Worm (Caenorhabditis elegans): ENCODE results near the gene egl-4.

ce11 chrIV:1818467-1819076 lies 29.3 kb upstream of the egl-4 start:
- TF ChIP-seq F13H6.1 (tag; optimal IDR thresholded peaks at IDR 0.05) (no peak), pros-1 (tag; optimal IDR thresholded peaks at IDR 0.05) (no peak), ztf-16 (tag; optimal IDR thresholded peaks at IDR 0.05) (no peak), pag-3 (tag; optimal IDR thresholded peaks at IDR 0.05; ENCODE audit: borderline replicate concordance) (no peak), unc-86 (tag; optimal IDR thresholded peaks at IDR 0.05) (no peak), unc-42 (tag; optimal IDR thresholded peaks at IDR 0.05) (no peak), pat-9 (tag; optimal IDR thresholded peaks at IDR 0.05) (no peak), tbx-7 (tag; optimal IDR thresholded peaks at IDR 0.05) (no peak), mec-3 (tag; optimal IDR thresholded peaks at IDR 0.05; ENCODE audit: borderline replicate concordance) (no peak), ama-1 (optimal IDR thresholded peaks at IDR 0.05) (no peak), unc-55 (GFP tag; optimal IDR thresholded peaks at IDR 0.05) (no peak)
